Worm (Caenorhabditis elegans) whole organism, young adult: ENCODE measurements around the gene cutl-15.
A peak's percentile ranks its signal among the peaks of the same experiment; 100 is the strongest.

Source experiments
- B0035.1 ChIP-seq: sonication (generic microtip); optimal IDR thresholded peaks from 2 replicates; lab custom pipeline; 2016; ENCODE audit warnings: missing genetic modification characterization, mild to moderate bottlenecking, missing compliant biosample characterization, missing genotype, missing genetic modification reagents
- B0261.1 ChIP-seq: sonication (generic microtip); optimal IDR thresholded peaks from 2 replicates; lab custom pipeline; 2016; ENCODE audit warnings: mild to moderate bottlenecking, missing genetic modification characterization, moderate library complexity, missing compliant biosample characterization
- F33H1.4 ChIP-seq: fragments of 200-800 bp; sonication (Bioruptor generic); IDR thresholded peaks from 2 replicates; pipeline ENCODE4 v1.3.6; 2022; ENCODE audit warnings: missing genetic modification reagents, missing genetic modification characterization, missing compliant biosample characterization
- F55B11.4 ChIP-seq: sonication (generic microtip); optimal IDR thresholded peaks from 2 replicates; lab custom pipeline; 2016; ENCODE audit warnings: missing compliant biosample characterization, missing genetic modification characterization, borderline replicate concordance; ENCODE audit not compliant: insufficient read depth
- K11D2.4 ChIP-seq: fragments of 200-800 bp; sonication (Bioruptor generic); IDR thresholded peaks from 2 replicates; pipeline ENCODE4 v1.3.6; 2022; ENCODE audit warnings: missing genetic modification reagents, missing genetic modification characterization, missing compliant biosample characterization
- K12H6.12 ChIP-seq: fragments of 200-800 bp; sonication (Bioruptor generic); optimal IDR thresholded peaks from 2 replicates; lab custom pipeline; 2018; ENCODE audit warnings: mild to moderate bottlenecking, missing genetic modification characterization, missing compliant biosample characterization
- T07F8.4 ChIP-seq: sonication (generic microtip); optimal IDR thresholded peaks from 2 replicates; lab custom pipeline; 2016; ENCODE audit warnings: mild to moderate bottlenecking, missing genetic modification characterization, moderate library complexity, missing compliant biosample characterization
- Y95B8A.8 ChIP-seq: fragments of 200-800 bp; sonication (Bioruptor generic); IDR thresholded peaks from 2 replicates; pipeline ENCODE4 v1.3.6; 2022; ENCODE audit warnings: missing genetic modification reagents, missing genetic modification characterization, missing compliant biosample characterization
- ZK185.1 ChIP-seq: sonication (generic microtip); optimal IDR thresholded peaks from 2 replicates; lab custom pipeline; 2016; ENCODE audit warnings: mild to moderate bottlenecking, missing genetic modification characterization, missing compliant biosample characterization; ENCODE audit not compliant: poor library complexity, severe bottlenecking
- athp-1 ChIP-seq: sonication (generic microtip); optimal IDR thresholded peaks from 2 replicates; lab custom pipeline; 2017; ENCODE audit warnings: mild to moderate bottlenecking, missing genetic modification characterization, missing compliant biosample characterization
- attf-5 ChIP-seq: fragments of 200-800 bp; sonication (Bioruptor generic); optimal IDR thresholded peaks from 2 replicates; lab custom pipeline; 2018; ENCODE audit warnings: mild to moderate bottlenecking, missing genetic modification characterization, missing compliant biosample characterization
- bed-1 ChIP-seq: fragments of 200-800 bp; sonication (Bioruptor generic); IDR thresholded peaks from 2 replicates; pipeline ENCODE4 v1.3.6; 2022; ENCODE audit warnings: missing genetic modification reagents, missing genetic modification characterization, missing compliant biosample characterization
- cebp-1 ChIP-seq, 2 experiments: fragments of 200-800 bp in 1 of 2; sonication (Bioruptor generic) in 1 of 2; sonication (generic microtip) in 1 of 2; IDR thresholded peaks in 1 of 2; optimal IDR thresholded peaks in 1 of 2; 2 replicates each; pipeline versions ENCODE4 v1.3.6 to Lab custom; 2017 to 2022; ENCODE audit warnings: missing compliant biosample characterization in 2 of 2, missing genetic modification characterization in 2 of 2, mild to moderate bottlenecking in 1 of 2, missing genetic modification reagents in 1 of 2, moderate library complexity in 1 of 2
- ceh-100 ChIP-seq: fragments of 200-800 bp; sonication (Bioruptor generic); IDR thresholded peaks from 2 replicates; pipeline ENCODE4 v1.3.6; 2022; ENCODE audit warnings: missing genetic modification reagents, missing genetic modification characterization, missing compliant biosample characterization
- dox-1 ChIP-seq: fragments of 200-800 bp; sonication (Bioruptor generic); IDR thresholded peaks from 2 replicates; pipeline ENCODE4 v1.3.6; 2022; ENCODE audit warnings: missing genetic modification reagents, missing genetic modification characterization, missing compliant biosample characterization
- dpl-1 ChIP-seq: fragments of 150-350 bp; optimal IDR thresholded peaks from 2 replicates; lab custom pipeline; 2014; ENCODE audit warnings: missing biosample characterization, missing genetic modification reagents, missing genetic modification characterization
- efl-1 ChIP-seq: fragments of 150-350 bp; optimal IDR thresholded peaks from 2 replicates; lab custom pipeline; 2014; ENCODE audit warnings: missing biosample characterization, missing genetic modification reagents, missing genetic modification characterization
- egrh-3 ChIP-seq: fragments of 200-800 bp; sonication (Bioruptor generic); IDR thresholded peaks from 2 replicates; pipeline ENCODE4 v1.3.6; 2022; ENCODE audit warnings: missing genetic modification reagents, missing genetic modification characterization, missing compliant biosample characterization
- ets-4 ChIP-seq: fragments of 200-800 bp; sonication (Bioruptor generic); optimal IDR thresholded peaks from 2 replicates; lab custom pipeline; 2018; ENCODE audit warnings: mild to moderate bottlenecking, missing genetic modification characterization, missing compliant biosample characterization
- let-607 ChIP-seq, 2 experiments: fragments of 200-800 bp in 1 of 2; sonication (Bioruptor generic) in 1 of 2; sonication (generic microtip) in 1 of 2; optimal IDR thresholded peaks; 2 replicates each; lab custom pipeline; 2016 to 2018; ENCODE audit warnings: mild to moderate bottlenecking in 2 of 2, missing compliant biosample characterization in 2 of 2, missing genetic modification characterization in 2 of 2, moderate library complexity in 2 of 2, missing genotype in 1 of 2
- lin-40 ChIP-seq: sonication (generic microtip); optimal IDR thresholded peaks from 2 replicates; lab custom pipeline; 2016; ENCODE audit warnings: missing genetic modification characterization, mild to moderate bottlenecking, missing compliant biosample characterization, missing genotype, missing genetic modification reagents
- lin-54 ChIP-seq: fragments of 200-800 bp; sonication (Bioruptor generic); optimal IDR thresholded peaks from 2 replicates; lab custom pipeline; 2018; ENCODE audit warnings: mild to moderate bottlenecking, missing genetic modification characterization, missing compliant biosample characterization
- madf-3 ChIP-seq: fragments of 200-800 bp; sonication (Bioruptor generic); IDR thresholded peaks from 2 replicates; pipeline ENCODE4 v1.3.6; 2022; ENCODE audit warnings: missing genetic modification reagents, missing genetic modification characterization, missing compliant biosample characterization
- madf-6 ChIP-seq: fragments of 200-800 bp; sonication (Bioruptor generic); IDR thresholded peaks from 2 replicates; pipeline ENCODE4 v1.3.6; 2022; ENCODE audit warnings: missing genetic modification reagents, missing genetic modification characterization, missing compliant biosample characterization
- madf-8 ChIP-seq: fragments of 200-800 bp; sonication (Bioruptor generic); conservative IDR thresholded peaks from 2 replicates; pipeline ENCODE4 v1.3.6; 2022; ENCODE audit warnings: missing genetic modification reagents, missing genetic modification characterization, missing compliant biosample characterization
- mel-28 ChIP-seq: sonication (generic microtip); optimal IDR thresholded peaks from 2 replicates; lab custom pipeline; 2016; ENCODE audit warnings: borderline replicate concordance, mild to moderate bottlenecking, missing genetic modification characterization, missing compliant biosample characterization
- nfya-2 ChIP-seq: fragments of 200-800 bp; sonication (Bioruptor generic); IDR thresholded peaks from 2 replicates; pipeline ENCODE4 v1.3.6; 2022; ENCODE audit warnings: missing genetic modification reagents, missing genetic modification characterization, missing compliant biosample characterization
- nfyb-1 ChIP-seq: fragments of 200-800 bp; sonication (Bioruptor generic); IDR thresholded peaks from 2 replicates; pipeline ENCODE4 v1.3.6; 2022; ENCODE audit warnings: missing genetic modification reagents, missing genetic modification characterization, missing compliant biosample characterization
- nhr-80 ChIP-seq: sonication (generic microtip); optimal IDR thresholded peaks from 2 replicates; lab custom pipeline; 2016; ENCODE audit warnings: missing genetic modification characterization, missing compliant biosample characterization
- nhr-90 ChIP-seq: sonication (generic microtip); optimal IDR thresholded peaks from 2 replicates; lab custom pipeline; 2016; ENCODE audit warnings: missing genotype, mild to moderate bottlenecking, missing genetic modification characterization, missing compliant biosample characterization
- pbrm-1 ChIP-seq: fragments of 200-800 bp; sonication (Bioruptor generic); IDR thresholded peaks from 2 replicates; pipeline ENCODE4 v1.3.6; 2022; ENCODE audit warnings: missing genetic modification reagents, missing genetic modification characterization, missing compliant biosample characterization
- snpc-3.4 ChIP-seq: sonication (generic microtip); optimal IDR thresholded peaks from 2 replicates; lab custom pipeline; 2017; ENCODE audit warnings: missing genetic modification characterization, mild to moderate bottlenecking, missing compliant biosample characterization, antibody characterized with exemption, moderate library complexity, missing genotype, missing genetic modification reagents
- tbx-9 ChIP-seq: sonication (generic microtip); optimal IDR thresholded peaks from 2 replicates; lab custom pipeline; 2016; ENCODE audit warnings: borderline replicate concordance, missing genetic modification characterization, inconsistent platforms, missing compliant biosample characterization
- unc-130 ChIP-seq: sonication (generic microtip); optimal IDR thresholded peaks from 2 replicates; lab custom pipeline; 2016; ENCODE audit warnings: missing genetic modification reagents, missing genetic modification characterization, missing compliant biosample characterization
- ztf-26 ChIP-seq: sonication (generic microtip); optimal IDR thresholded peaks from 2 replicates; lab custom pipeline; 2017; ENCODE audit warnings: missing genetic modification characterization, missing compliant biosample characterization
- ztf-28 ChIP-seq: fragments of 200-800 bp; sonication (Bioruptor generic); IDR thresholded peaks from 2 replicates; pipeline ENCODE4 v1.3.6; 2022; ENCODE audit warnings: missing genetic modification reagents, missing genetic modification characterization, missing compliant biosample characterization
- ztf-3 ChIP-seq: fragments of 200-800 bp; sonication (Bioruptor generic); optimal IDR thresholded peaks from 2 replicates; lab custom pipeline; 2018; ENCODE audit warnings: mild to moderate bottlenecking, missing genetic modification characterization, missing compliant biosample characterization
- ztf-6 ChIP-seq: fragments of 200-800 bp; sonication (Bioruptor generic); IDR thresholded peaks from 2 replicates; pipeline ENCODE4 v1.3.6; 2022; ENCODE audit warnings: missing genetic modification reagents, missing genetic modification characterization, missing compliant biosample characterization

cutl-15 gene

DNA sequence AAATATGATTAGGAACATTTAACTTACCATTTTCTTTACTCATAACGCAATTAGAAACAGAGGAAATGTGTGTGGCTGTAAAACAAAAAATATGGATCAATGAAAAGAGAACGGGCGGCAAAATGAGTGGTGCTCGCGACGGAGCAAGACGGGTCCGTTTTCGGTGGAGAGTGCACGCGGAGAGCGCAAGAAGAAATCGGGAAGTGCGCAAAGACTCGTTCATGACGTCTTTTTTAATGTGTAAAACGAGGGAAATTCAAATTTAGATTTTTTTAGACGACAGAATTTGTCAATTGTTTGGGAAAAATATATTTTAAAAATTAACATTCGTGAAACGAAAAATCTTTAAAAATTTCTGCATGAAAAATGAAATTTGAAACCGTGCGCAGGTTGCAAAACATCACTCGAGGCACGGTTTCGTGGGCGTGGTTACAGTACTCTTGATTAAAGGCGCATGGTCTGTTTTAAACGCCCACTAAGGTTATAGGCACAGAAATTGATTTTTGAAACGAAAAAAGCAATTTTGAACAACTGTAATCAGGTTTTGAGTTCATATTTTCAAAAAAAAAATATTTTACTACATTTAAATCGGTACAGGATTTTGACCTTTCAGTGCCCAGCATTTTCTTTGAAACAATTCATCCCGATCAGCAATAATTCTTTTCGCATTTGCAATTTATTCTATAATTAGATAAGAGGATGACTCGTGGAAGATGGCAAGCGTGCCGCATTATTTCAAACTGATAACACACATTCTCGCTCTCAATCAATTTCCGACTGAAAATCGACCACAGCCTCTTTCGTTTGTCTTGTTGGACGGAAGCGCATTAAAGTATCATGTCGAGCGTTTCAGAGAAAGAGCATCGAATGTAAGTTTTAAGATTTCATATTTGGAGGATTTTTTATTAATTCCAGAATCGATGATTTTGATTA, 22.0 kb upstream of the cutl-15 start, which contains the start of the genes szy-20 and C18E9.5 (continued):
- TF ChIP-seq ztf-6 (no peak), ztf-28 (peak; percentile 33; the same call in 1 of the 2 replicates), madf-8 (GFP tag; lab: Robert Waterston, UW) (peak; percentile 88), dox-1 (GFP tag; lab: Robert Waterston, UW) (peak; percentile 71), ZK185.1 (tag; lab: Kevin White, UChicago) (peak; percentile 44), egrh-3 (no peak), madf-3 (GFP tag; lab: Robert Waterston, UW) (0 out of 2 replicates have a peak, but pooled peaks have one; percentile 56), B0261.1 (tag; lab: Kevin White, UChicago) (no peak), attf-5 (GFP tag; lab: Kevin White, UChicago) (peak; percentile 67), pbrm-1 (GFP tag; lab: Robert Waterston, UW) (0 out of 2 replicates have a peak, but pooled peaks have one; percentile 53), athp-1 (tag; lab: Kevin White, UChicago) (peak; percentile 41), nfyb-1 (GFP tag; lab: Robert Waterston, UW) (0 out of 2 replicates have a peak, but pooled peaks have one; percentile 49), lin-54 (GFP tag; lab: Kevin White, UChicago) (peak; percentile 93), nhr-80 (tag; lab: Kevin White, UChicago) (peak; percentile 72), let-607 (tag; optimal IDR thresholded peaks at IDR 0.05; lab: Kevin White, UChicago) (peak in 1 of 2 experiments; percentile 23), ceh-100 (GFP tag; lab: Robert Waterston, UW) (peak; percentile 51), ets-4 (GFP tag; lab: Kevin White, UChicago) (no peak), snpc-3.4 (peak; percentile 40), cebp-1 (GFP tag; IDR thresholded peaks at IDR 0.05; lab: Robert Waterston, UW) (no peak), cebp-1 (tag; optimal IDR thresholded peaks at IDR 0.05; lab: Kevin White, UChicago) (peak; percentile 56), F33H1.4 (GFP tag; lab: Robert Waterston, UW) (peak; percentile 66), efl-1 (peak; percentile 62), unc-130 (GFP tag; lab: Kevin White, UChicago) (peak; percentile 15), K12H6.12 (tag; lab: Kevin White, UChicago) (peak; percentile 47), T07F8.4 (tag; lab: Kevin White, UChicago) (no peak), Y95B8A.8 (GFP tag; lab: Robert Waterston, UW) (0 out of 2 replicates have a peak, but pooled peaks have one; percentile 33), ztf-26 (tag; lab: Kevin White, UChicago) (no peak), F55B11.4 (tag; lab: Kevin White, UChicago) (no peak), ztf-3 (GFP tag; lab: Kevin White, UChicago) (no peak), lin-40 (tag; lab: Kevin White, UChicago) (peak; percentile 71), K11D2.4 (GFP tag; lab: Robert Waterston, UW) (peak; percentile 64; the same call in 1 of the 2 replicates), tbx-9 (tag; lab: Kevin White, UChicago) (no peak)

ce11 chrII:8964835-8965234, 17.3 kb upstream of the cutl-15 start, which contains the start of the genes ndub-3 and C18E9.2:
Gene ndub-3 (minus strand): TSS chrII:8964890.
Gene C18E9.2 (plus strand): TSS chrII:8965006.
- TF ChIP-seq mel-28: no peak
- no peak for TF ChIP-seq madf-6 (GFP tag; lab: Robert Waterston, UW)
- TF ChIP-seq bed-1 (GFP tag; lab: Robert Waterston, UW): no peak
- peak; percentile 58 for TF ChIP-seq attf-5 (GFP tag; lab: Kevin White, UChicago)
- no peak for TF ChIP-seq ztf-26 (tag; lab: Kevin White, UChicago)
- no peak for TF ChIP-seq nhr-90
- peak; percentile 29 for TF ChIP-seq nhr-80 (tag; lab: Kevin White, UChicago)
- no peak for TF ChIP-seq cebp-1 (GFP tag; IDR thresholded peaks at IDR 0.05; lab: Robert Waterston, UW)
- peak; percentile 37 for TF ChIP-seq cebp-1 (tag; optimal IDR thresholded peaks at IDR 0.05; lab: Kevin White, UChicago)
- TF ChIP-seq nfya-2 (GFP tag; lab: Robert Waterston, UW): no peak
- TF ChIP-seq dox-1 (GFP tag; lab: Robert Waterston, UW): peak; percentile 52; the same call in 1 of the 2 replicates
- TF ChIP-seq let-607 (tag; optimal IDR thresholded peaks at IDR 0.05; lab: Kevin White, UChicago): peak; percentile 86 to 93
- TF ChIP-seq B0035.1 (tag; lab: Kevin White, UChicago): no peak
- no peak for TF ChIP-seq K12H6.12 (tag; lab: Kevin White, UChicago)
- no peak for TF ChIP-seq dpl-1 (GFP tag; lab: Kevin White, UChicago)
